Fruit fly (Drosophila melanogaster) ovary, adult (tissue): Measurements from ENCODE around the gene Cluap1.

Experiments
- CG17801 ChIP-seq: fragments of 200-800 bp; optimal IDR thresholded peaks from 2 replicates; lab custom pipeline; 2019; ENCODE audit warnings: missing biosample characterization, mild to moderate bottlenecking, missing genetic modification characterization, moderate library complexity; ENCODE audit not compliant: partially characterized antibody

Cluap1 gene

DNA sequence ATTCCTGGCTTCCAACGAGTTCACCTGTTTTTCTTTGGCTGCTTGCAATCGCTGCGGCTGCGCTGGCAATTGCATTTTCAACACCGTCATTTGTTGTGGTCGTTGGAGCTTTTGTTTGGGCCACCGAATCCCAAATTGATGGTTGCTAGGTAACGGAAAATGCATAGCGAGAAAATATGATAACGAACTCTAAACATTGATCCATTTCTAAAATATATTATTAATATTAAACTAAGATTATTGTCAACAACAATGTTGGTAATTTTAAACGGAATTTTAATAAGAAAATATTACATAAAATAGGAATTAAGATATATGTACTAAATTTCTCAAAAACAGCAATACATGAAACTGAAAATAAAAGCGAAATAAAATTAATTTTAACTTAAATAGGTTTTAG, at the start of gene Cluap1:
Cluap1 (minus strand) TSS at position 101 of the 400 bp plus-strand sequence.
- TF ChIP-seq CG17801 (GFP tag; lab: Kevin White, UChicago): no peak

dm6 chrX:22582909-22583308, 38.8 kb upstream of the Cluap1 start:
- no peak for TF ChIP-seq CG17801 (GFP tag; lab: Kevin White, UChicago)

DNA sequence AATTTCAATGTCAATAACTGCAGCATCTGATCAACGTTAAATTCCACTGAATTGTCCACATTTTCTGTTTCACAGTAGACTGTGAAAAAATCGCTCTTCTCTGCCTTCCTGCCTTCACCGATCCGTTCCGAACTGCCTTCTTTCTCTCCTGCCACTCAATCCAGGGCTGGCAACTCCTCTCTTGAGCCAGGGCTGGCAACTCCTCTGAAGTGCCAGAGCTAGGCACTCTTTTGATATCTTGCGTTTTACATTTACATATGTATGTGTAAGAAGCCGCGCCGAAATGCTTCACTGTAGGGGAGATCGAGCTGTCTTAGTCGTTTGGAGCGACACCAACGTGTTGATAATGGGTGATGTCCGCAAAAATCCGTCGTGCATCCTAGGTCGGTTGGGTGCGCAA, 31.0 kb upstream of the Cluap1 start:
- TF ChIP-seq CG17801 (GFP tag; lab: Kevin White, UChicago): no peak

- TF ChIP-seq CG17801 (GFP tag; lab: Kevin White, UChicago): no peak
Measured at dm6 chrX:22574362-22574761, 30.2 kb upstream of the Cluap1 start.

dm6 chrX:22546797-22547196, 2.7 kb upstream of the Cluap1 start, which contains the start of gene CG17601:
Gene CG17601, plus strand, starts transcription at chrX:22547097.
- no peak for TF ChIP-seq CG17801 (GFP tag; lab: Kevin White, UChicago)

- TF ChIP-seq CG17801 (GFP tag; lab: Kevin White, UChicago): no peak
Measured at dm6 chrX:22544660-22545059, 538 bp upstream of the Cluap1 start.

- TF ChIP-seq CG17801 (GFP tag; lab: Kevin White, UChicago): peak; percentile 2
Measured at dm6 chrX:22540065-22540504, 4.0 kb downstream of the Cluap1 start, which contains the start of gene CG17598. Gene CG17598, minus strand, starts transcription at chrX:22540383.

- peak; percentile 47 for TF ChIP-seq CG17801 (GFP tag; lab: Kevin White, UChicago)
Measured at dm6 chrX:22529664-22530321, 14.3 kb downstream of the Cluap1 start, which contains the start of gene S6kII. Gene S6kII, plus strand, starts transcription at chrX:22529964.

- no peak for TF ChIP-seq CG17801 (GFP tag; lab: Kevin White, UChicago)
Measured at dm6 chrX:22527210-22527609, 16.9 kb downstream of the Cluap1 start.

- no peak for TF ChIP-seq CG17801 (GFP tag; lab: Kevin White, UChicago)
Measured at dm6 chrX:22514948-22515347, 29.2 kb downstream of the Cluap1 start, which contains the start of gene CG17600. Gene CG17600, plus strand, starts transcription at chrX:22515197.

DNA sequence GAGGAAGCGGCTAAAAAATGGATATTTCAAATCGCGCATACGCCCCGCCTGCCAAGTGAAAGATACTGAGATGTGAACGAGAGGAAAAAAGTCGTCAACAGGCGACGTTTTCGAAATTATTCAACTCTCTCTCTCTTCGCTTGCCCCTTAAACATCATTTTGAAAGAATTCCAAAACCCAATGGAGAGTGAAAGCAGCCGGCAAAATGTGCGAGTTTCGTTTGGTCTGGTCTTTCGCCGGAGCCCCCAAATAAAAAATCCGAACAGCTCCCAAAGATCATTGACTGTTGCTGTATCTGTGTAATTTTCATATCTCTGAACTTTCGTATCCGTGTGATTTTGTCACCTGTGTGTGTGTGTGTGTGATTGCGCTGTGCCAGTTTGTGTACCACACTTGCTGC, 32.1 kb downstream of the Cluap1 start:
- TF ChIP-seq CG17801 (GFP tag; lab: Kevin White, UChicago): no peak

- TF ChIP-seq CG17801 (GFP tag; lab: Kevin White, UChicago): no peak
Measured at dm6 chrX:22510776-22511175, 33.3 kb downstream of the Cluap1 start.

DNA sequence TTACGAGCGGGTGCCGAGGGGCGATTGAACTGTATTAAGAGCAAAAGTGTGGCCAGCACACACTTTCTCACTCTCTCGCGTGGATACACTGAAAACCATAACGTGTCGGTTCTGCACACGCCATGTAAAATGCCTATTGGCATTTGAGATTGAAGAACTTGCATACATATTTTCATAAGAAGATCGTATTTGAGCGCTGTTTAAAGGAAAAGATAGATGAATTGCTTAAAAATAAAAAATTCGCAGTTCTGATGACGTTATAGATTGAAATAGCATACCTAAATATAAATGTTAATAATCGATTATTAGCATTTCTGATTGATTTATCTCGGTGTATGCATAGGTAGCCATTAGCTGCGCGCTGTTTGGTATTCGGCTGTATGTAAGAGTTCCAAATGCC, 35.0 kb downstream of the Cluap1 start:
- no peak for TF ChIP-seq CG17801 (GFP tag; lab: Kevin White, UChicago)

dm6 chrX:22502225-22502624, 41.9 kb downstream of the Cluap1 start:
- no peak for TF ChIP-seq CG17801 (GFP tag; lab: Kevin White, UChicago)

DNA sequence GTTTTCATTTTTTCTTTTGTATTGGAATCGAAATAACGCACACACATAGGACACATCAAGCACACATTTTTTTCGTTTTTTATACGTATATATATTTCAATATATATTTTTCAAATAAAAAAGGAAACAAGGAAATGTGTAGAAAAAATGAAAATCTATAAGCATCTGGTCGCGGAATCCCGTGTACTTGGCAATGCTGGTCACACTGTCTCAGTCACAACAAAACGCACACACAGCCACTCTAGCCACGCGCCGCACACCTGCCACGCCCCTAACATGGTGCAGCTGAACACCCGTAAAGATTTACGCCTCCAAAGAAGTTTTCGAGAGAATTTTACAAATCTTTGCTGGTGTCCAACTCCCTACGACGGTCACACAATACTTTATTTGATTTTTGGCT, 44.6 kb downstream of the Cluap1 start:
- TF ChIP-seq CG17801 (GFP tag; lab: Kevin White, UChicago): no peak
